Worm (Caenorhabditis elegans) whole organism, young adult: ENCODE results near the gene srsx-22.
"Not testable (repeated sequence)": the region's sequence is repeated elsewhere in the genome, so short reads cannot be mapped to it uniquely, and the experiment has no call there.

ENCODE experiments used
- B0019.2 ChIP-seq: fragments of 200-800 bp; sonication (Bioruptor generic); conservative IDR thresholded peaks from 2 replicates; pipeline ENCODE4 v1.3.6; 2022; ENCODE audit warnings: missing genetic modification reagents, missing genetic modification characterization, missing compliant biosample characterization
- F55B11.4 ChIP-seq: sonication (generic microtip); optimal IDR thresholded peaks from 2 replicates; lab custom pipeline; 2016; ENCODE audit warnings: missing compliant biosample characterization, missing genetic modification characterization, borderline replicate concordance; ENCODE audit not compliant: insufficient read depth
- hrde-1 ChIP-seq: sonication (generic microtip); optimal IDR thresholded peaks from 2 replicates; lab custom pipeline; 2016; ENCODE audit warnings: missing genetic modification characterization, mild to moderate bottlenecking, missing compliant biosample characterization, moderate library complexity, missing genotype, missing genetic modification reagents, borderline replicate concordance
- lir-1 ChIP-seq: fragments of 200-800 bp; sonication (Bioruptor generic); conservative IDR thresholded peaks from 2 replicates; pipeline ENCODE4 v1.3.6; 2022; ENCODE audit warnings: missing genetic modification reagents, missing genetic modification characterization, missing compliant biosample characterization
- madf-3 ChIP-seq: fragments of 200-800 bp; sonication (Bioruptor generic); IDR thresholded peaks from 2 replicates; pipeline ENCODE4 v1.3.6; 2022; ENCODE audit warnings: missing genetic modification reagents, missing genetic modification characterization, missing compliant biosample characterization
- pha-4 ChIP-seq: fragments of 150-350 bp; sonication (generic microtip); optimal IDR thresholded peaks from 2 replicates; lab custom pipeline; 2014; ENCODE audit warnings: missing biosample characterization, missing genetic modification reagents, missing genetic modification characterization

DNA sequence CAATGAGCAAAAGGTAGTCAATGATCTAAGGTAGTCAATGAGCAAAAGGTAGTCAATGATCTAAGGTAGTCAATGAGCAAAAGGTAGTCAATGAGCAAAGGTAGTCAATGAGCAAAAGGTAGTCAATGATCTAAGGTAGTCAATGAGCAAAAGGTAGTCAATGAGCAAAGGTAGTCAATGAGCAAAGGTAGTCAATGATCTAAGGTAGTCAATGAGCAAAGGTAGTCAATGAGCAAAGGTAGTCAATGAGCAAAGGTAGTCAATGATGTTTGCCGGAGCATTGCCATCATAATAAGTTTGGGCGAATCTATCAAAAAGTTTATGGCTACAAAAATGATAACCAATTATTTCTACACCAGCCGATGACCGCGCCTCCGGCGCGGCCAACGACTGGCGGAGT is 36.7 kb upstream of the srsx-22 start:
- TF ChIP-seq lir-1 (GFP tag; lab: Robert Waterston, UW); pha-4 (tag; lab: Kevin White, UChicago); hrde-1 (tag; lab: Kevin White, UChicago); F55B11.4 (tag; lab: Kevin White, UChicago): not testable (repeated sequence)
- TF ChIP-seq B0019.2 (GFP tag; lab: Robert Waterston, UW) (0 out of 2 replicates have a peak, but pooled peaks have one; percentile 9), madf-3 (GFP tag; lab: Robert Waterston, UW) (peak; percentile 68; the same call in 1 of the 2 replicates)
